Fruit fly (Drosophila melanogaster) whole organism, embryonic: Measurements from ENCODE around the gene Pgd.

Experiments
- Asciz ChIP-seq: fragments of 200-800 bp; sonication (Bioruptor generic); optimal IDR thresholded peaks from 2 replicates; lab custom pipeline; 2017; ENCODE audit warnings: missing biosample characterization, mild to moderate bottlenecking, missing genetic modification characterization, missing genetic modification reagents
- Atf6 ChIP-seq: fragments of 200-800 bp; sonication (Bioruptor generic); IDR thresholded peaks from 2 replicates; pipeline ENCODE4 v1.3.6; 2022; ENCODE audit warnings: missing biosample characterization, missing genetic modification characterization
- CG11093 ChIP-seq: fragments of 200-800 bp; sonication (Bioruptor generic); IDR thresholded peaks from 3 replicates; pipeline ENCODE4 v1.3.6; 2022; ENCODE audit warnings: missing biosample characterization, missing genetic modification characterization
- CG12219 ChIP-seq: fragments of 200-800 bp; sonication (Bioruptor generic); optimal IDR thresholded peaks from 3 replicates; lab custom pipeline; 2018; ENCODE audit warnings: missing biosample characterization, mild to moderate bottlenecking, missing genetic modification characterization
- CG13424 ChIP-seq: fragments of 200-800 bp; sonication (Bioruptor generic); optimal IDR thresholded peaks from 2 replicates; lab custom pipeline; 2019; ENCODE audit warnings: missing biosample characterization, mild to moderate bottlenecking, missing genetic modification characterization, moderate library complexity
- CG14710 ChIP-seq: fragments of 200-800 bp; sonication (Bioruptor generic); optimal IDR thresholded peaks from 3 replicates; lab custom pipeline; 2019; ENCODE audit warnings: missing biosample characterization, mild to moderate bottlenecking, missing genetic modification characterization, moderate library complexity
- CG15696 ChIP-seq: fragments of 200-800 bp; sonication (Bioruptor generic); optimal IDR thresholded peaks from 2 replicates; lab custom pipeline; 2019; ENCODE audit warnings: missing biosample characterization, mild to moderate bottlenecking, missing genetic modification characterization, moderate library complexity
- CG17912 ChIP-seq: fragments of 200-800 bp; sonication (Bioruptor generic); optimal IDR thresholded peaks from 2 replicates; lab custom pipeline; 2018; ENCODE audit warnings: missing biosample characterization, mild to moderate bottlenecking, missing genetic modification characterization
- CG3847 ChIP-seq: fragments of 200-800 bp; sonication (Bioruptor generic); IDR thresholded peaks from 2 replicates; pipeline ENCODE4 v1.3.6; 2022; ENCODE audit warnings: missing biosample characterization, missing genetic modification characterization
- CG43689 ChIP-seq: fragments of 200-800 bp; sonication (Bioruptor generic); IDR thresholded peaks from 2 replicates; pipeline ENCODE4 v1.3.6; 2022; ENCODE audit warnings: missing biosample characterization, missing genetic modification characterization
- CG6272 ChIP-seq: fragments of 200-800 bp; sonication (Bioruptor generic); IDR thresholded peaks from 2 replicates; pipeline ENCODE4 v1.3.6; 2022; ENCODE audit warnings: missing biosample characterization, missing genetic modification characterization
- CG7357 ChIP-seq: fragments of 200-800 bp; sonication (Bioruptor generic); IDR thresholded peaks from 3 replicates; pipeline ENCODE4 v1.3.6; 2022; ENCODE audit warnings: missing biosample characterization, missing genetic modification characterization
- CG8388 ChIP-seq: fragments of 200-800 bp; sonication (Bioruptor generic); optimal IDR thresholded peaks from 2 replicates; lab custom pipeline; 2019; ENCODE audit warnings: missing biosample characterization, mild to moderate bottlenecking, missing genetic modification characterization, moderate library complexity
- CHES-1-like ChIP-seq: fragments of 200-800 bp; sonication (Bioruptor generic); optimal IDR thresholded peaks from 2 replicates; lab custom pipeline; 2016; ENCODE audit warnings: missing biosample characterization, missing genetic modification characterization
- Dbx ChIP-seq: fragments of 200-800 bp; sonication (Bioruptor generic); IDR thresholded peaks from 3 replicates; pipeline ENCODE4 v1.3.6; 2022; ENCODE audit warnings: missing biosample characterization, missing genetic modification characterization
- Fer1 ChIP-seq: fragments of 200-800 bp; sonication (Bioruptor generic); optimal IDR thresholded peaks from 2 replicates; lab custom pipeline; 2017; ENCODE audit warnings: missing biosample characterization, mild to moderate bottlenecking, missing genetic modification characterization
- Hand ChIP-seq: fragments of 200-800 bp; sonication (Bioruptor generic); optimal IDR thresholded peaks from 2 replicates; lab custom pipeline; 2017; ENCODE audit warnings: mild to moderate bottlenecking, missing biosample characterization, missing genetic modification reagents, missing genetic modification characterization
- NfI ChIP-seq: fragments of 200-800 bp; sonication (Bioruptor generic); optimal IDR thresholded peaks from 3 replicates; lab custom pipeline; 2018; ENCODE audit warnings: missing biosample characterization, mild to moderate bottlenecking, missing genetic modification characterization, moderate library complexity
- Pdp1 ChIP-seq, 2 experiments: fragments of 200-800 bp; sonication (Bioruptor generic); optimal IDR thresholded peaks; 3 replicates each; lab custom pipeline; 2016; ENCODE audit warnings: missing biosample characterization in 2 of 2, missing genetic modification characterization in 2 of 2, mild to moderate bottlenecking in 1 of 2, moderate library complexity in 1 of 2
- Rx ChIP-seq: fragments of 200-800 bp; sonication (Bioruptor generic); IDR thresholded peaks from 2 replicates; pipeline ENCODE4 v1.3.6; 2022; ENCODE audit warnings: missing biosample characterization, missing genetic modification characterization
- ac ChIP-seq: fragments of 200-800 bp; sonication (Bioruptor generic); optimal IDR thresholded peaks from 3 replicates; lab custom pipeline; 2017; ENCODE audit warnings: missing biosample characterization, mild to moderate bottlenecking, missing genetic modification characterization
- chm ChIP-seq: fragments of 200-800 bp; sonication (Bioruptor generic); IDR thresholded peaks from 2 replicates; pipeline ENCODE4 v1.3.6; 2022; ENCODE audit warnings: missing biosample characterization, missing genetic modification characterization
- crc ChIP-seq: fragments of 200-800 bp; sonication (Bioruptor generic); optimal IDR thresholded peaks from 2 replicates; lab custom pipeline; 2016; ENCODE audit warnings: missing biosample characterization, missing genetic modification characterization
- ems ChIP-seq: fragments of 200-800 bp; sonication (Bioruptor generic); optimal IDR thresholded peaks from 3 replicates; lab custom pipeline; 2016; ENCODE audit warnings: missing biosample characterization, missing genetic modification characterization
- grau ChIP-seq: fragments of 200-800 bp; optimal IDR thresholded peaks from 3 replicates; lab custom pipeline; 2019; ENCODE audit warnings: missing biosample characterization, mild to moderate bottlenecking, missing genetic modification characterization, moderate library complexity
- grn ChIP-seq: fragments of 200-800 bp; sonication (Bioruptor generic); optimal IDR thresholded peaks from 3 replicates; lab custom pipeline; 2017; ENCODE audit warnings: missing biosample characterization, missing genetic modification characterization
- klu ChIP-seq: fragments of 200-800 bp; sonication (Bioruptor generic); IDR thresholded peaks from 2 replicates; pipeline ENCODE4 v1.3.6; 2022; ENCODE audit warnings: missing biosample characterization, missing genetic modification characterization
- lab ChIP-seq: fragments of 200-800 bp; sonication (Bioruptor generic); optimal IDR thresholded peaks from 3 replicates; lab custom pipeline; 2017; ENCODE audit warnings: missing biosample characterization, missing genetic modification characterization, mild to moderate bottlenecking, moderate library complexity, missing genetic modification reagents
- otp ChIP-seq: fragments of 200-800 bp; sonication (Bioruptor generic); IDR thresholded peaks from 3 replicates; pipeline ENCODE4, ENCODE4 v1.3.6; 2022; ENCODE audit warnings: missing biosample characterization, missing genetic modification characterization
- pfk ChIP-seq: fragments of 200-800 bp; sonication (Bioruptor generic); optimal IDR thresholded peaks from 2 replicates; lab custom pipeline; 2018; ENCODE audit warnings: missing biosample characterization, mild to moderate bottlenecking, missing genetic modification characterization, moderate library complexity
- phol ChIP-seq: fragments of 200-800 bp; sonication (Bioruptor generic); optimal IDR thresholded peaks from 3 replicates; lab custom pipeline; 2018; ENCODE audit warnings: missing biosample characterization, mild to moderate bottlenecking, missing genetic modification characterization, moderate library complexity
- sna ChIP-seq: fragments of 200-800 bp; sonication (Bioruptor generic); IDR thresholded peaks from 2 replicates; pipeline ENCODE4 v1.3.6; 2022; ENCODE audit warnings: missing biosample characterization, missing genetic modification characterization; ENCODE audit not compliant: partially characterized antibody
- ssp ChIP-seq: fragments of 200-800 bp; sonication (Bioruptor generic); IDR thresholded peaks from 2 replicates; pipeline ENCODE4 v1.3.6; 2022; ENCODE audit warnings: missing biosample characterization, missing genetic modification characterization
- sug ChIP-seq: fragments of 200-800 bp; optimal IDR thresholded peaks from 2 replicates; lab custom pipeline; 2019; ENCODE audit warnings: missing biosample characterization, mild to moderate bottlenecking, missing genetic modification characterization, moderate library complexity
- tap ChIP-seq: fragments of 200-800 bp; optimal IDR thresholded peaks from 3 replicates; lab custom pipeline; 2019; ENCODE audit warnings: missing biosample characterization, mild to moderate bottlenecking, missing genetic modification characterization, moderate library complexity
- ttk ChIP-seq: fragments of 200-800 bp; sonication (Bioruptor generic); IDR thresholded peaks from 2 replicates; pipeline ENCODE4 v2.1.2; 2022; ENCODE audit warnings: missing biosample characterization, missing genetic modification characterization
- unc-4 ChIP-seq: fragments of 200-800 bp; sonication (Bioruptor generic); IDR thresholded peaks from 2 replicates; pipeline ENCODE4 v1.3.6; 2022; ENCODE audit warnings: missing biosample characterization, missing genetic modification characterization; ENCODE audit not compliant: partially characterized antibody
- z ChIP-seq: fragments of 200-800 bp; sonication (Bioruptor generic); IDR thresholded peaks from 3 replicates; pipeline ENCODE4 v1.3.6; 2022; ENCODE audit warnings: missing biosample characterization, missing genetic modification characterization

Gene Pgd

DNA sequence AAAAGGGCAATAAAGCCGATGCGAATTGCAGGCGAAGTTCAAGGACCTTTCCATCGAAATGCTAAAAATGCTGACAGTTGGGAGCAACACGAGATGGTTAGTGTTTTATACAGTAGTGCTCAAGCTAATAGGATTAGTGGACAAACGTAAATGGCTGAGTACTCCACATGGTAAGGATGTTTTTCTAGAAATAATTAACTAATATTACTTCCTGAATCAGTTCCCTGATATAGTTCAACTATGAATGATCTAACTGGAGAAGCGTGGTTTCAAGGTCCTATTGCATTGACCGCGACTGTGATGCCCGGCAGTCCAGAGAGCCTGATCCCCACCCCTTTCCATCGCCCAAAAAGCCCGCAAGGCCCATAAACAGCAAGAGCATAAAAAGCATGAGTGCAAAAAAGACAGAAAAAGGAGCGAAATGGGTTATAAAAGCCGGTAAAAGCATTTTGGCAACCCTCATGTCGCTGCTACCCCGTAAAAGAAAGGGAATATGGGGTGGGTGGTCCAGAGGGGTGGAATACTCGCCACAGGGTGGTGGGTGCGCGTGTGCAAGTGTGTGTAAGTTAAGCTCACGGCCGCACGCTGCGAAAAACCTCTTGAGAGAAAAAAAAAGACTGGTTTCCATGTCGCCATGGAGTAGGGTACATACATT, 10.6 kb upstream of the Pgd start (continued):
- TF ChIP-seq crc (peak; percentile 54), klu (GFP tag; lab: Robert Waterston, UW) (no peak), sug (no peak), NfI (peak; percentile 55), ssp (GFP tag; lab: Robert Waterston, UW) (peak; percentile 40), Fer1 (peak; percentile 67), CG12219 (GFP tag; lab: Kevin White, UChicago) (peak; percentile 75), CHES-1-like (peak; percentile 46), Asciz (GFP tag; lab: Kevin White, UChicago) (peak; percentile 21), CG11093 (GFP tag; lab: Robert Waterston, UW) (0 out of 3 replicates have a peak, but pooled peaks have one; percentile 21), CG43689 (GFP tag; lab: Robert Waterston, UW) (no peak), Rx (GFP tag; lab: Robert Waterston, UW) (peak; percentile 53; the same call in 1 of the 2 replicates), pfk (GFP tag; lab: Kevin White, UChicago) (no peak), ttk (GFP tag; lab: Robert Waterston, UW) (peak; percentile 67), sna (GFP tag; lab: Robert Waterston, UW) (no peak), otp (peak; percentile 49; the same call in 1 of the 3 replicates), CG14710 (tag; lab: Kevin White, UChicago) (peak; percentile 67), unc-4 (no peak), CG17912 (GFP tag; lab: Kevin White, UChicago) (no peak), z (GFP tag; lab: Robert Waterston, UW) (no peak), grau (tag; lab: Kevin White, UChicago) (peak; percentile 72), Hand (GFP tag; lab: Kevin White, UChicago) (peak; percentile 38), chm (GFP tag; lab: Robert Waterston, UW) (peak; percentile 38; the same call in 1 of the 2 replicates), ac (GFP tag; lab: Kevin White, UChicago) (no peak), grn (GFP tag; lab: Kevin White, UChicago) (no peak), Pdp1 (GFP tag; optimal IDR thresholded peaks at IDR 0.05; lab: Kevin White, UChicago) (peak; percentile 47 to 65), Atf6 (no peak), tap (tag; lab: Kevin White, UChicago) (peak; percentile 83), lab (GFP tag; lab: Kevin White, UChicago) (peak; percentile 81), CG8388 (GFP tag; lab: Kevin White, UChicago) (peak; percentile 66), CG3847 (GFP tag; lab: Robert Waterston, UW) (0 out of 2 replicates have a peak, but pooled peaks have one; percentile 8), CG7357 (GFP tag; lab: Robert Waterston, UW) (peak; percentile 49; the same call in 1 of the 3 replicates), phol (tag; lab: Kevin White, UChicago) (peak; percentile 79), ems (GFP tag; lab: Kevin White, UChicago) (peak; percentile 54), CG6272 (GFP tag; lab: Robert Waterston, UW) (no peak), Dbx (GFP tag; lab: Robert Waterston, UW) (no peak), CG13424 (peak; percentile 76), CG15696 (peak; percentile 45)
